Fruit fly (Drosophila melanogaster) whole organism, embryonic: ENCODE measurements around the gene Baldspot.

ENCODE experiments used
- Asciz ChIP-seq: fragments of 200-800 bp; sonication (Bioruptor generic); optimal IDR thresholded peaks from 2 replicates; lab custom pipeline; 2017; ENCODE audit warnings: missing biosample characterization, mild to moderate bottlenecking, missing genetic modification characterization, missing genetic modification reagents
- Bgb ChIP-seq: fragments of 200-800 bp; sonication (Bioruptor generic); IDR thresholded peaks from 2 replicates; pipeline ENCODE4 v1.3.6; 2022; ENCODE audit warnings: missing biosample characterization, missing genetic modification characterization; ENCODE audit not compliant: partially characterized antibody
- CG10431 ChIP-seq: fragments of 200-800 bp; sonication (Bioruptor generic); optimal IDR thresholded peaks from 3 replicates; lab custom pipeline; 2018; ENCODE audit warnings: missing biosample characterization, mild to moderate bottlenecking, missing genetic modification characterization
- CG13894 ChIP-seq: fragments of 200-800 bp; sonication (Bioruptor generic); optimal IDR thresholded peaks from 3 replicates; lab custom pipeline; 2018; ENCODE audit warnings: missing biosample characterization, mild to moderate bottlenecking, missing genetic modification characterization, moderate library complexity
- CG14050 ChIP-seq: fragments of 200-800 bp; sonication (Bioruptor generic); IDR thresholded peaks from 3 replicates; pipeline ENCODE4 v1.3.6; 2022; ENCODE audit warnings: missing biosample characterization, missing genetic modification characterization
- CG14441 ChIP-seq: fragments of 200-800 bp; sonication (Bioruptor generic); IDR thresholded peaks from 2 replicates; pipeline ENCODE4 v1.3.6; 2022; ENCODE audit warnings: missing biosample characterization, missing genetic modification characterization
- CG16815 ChIP-seq: fragments of 200-800 bp; sonication (Bioruptor generic); optimal IDR thresholded peaks from 3 replicates; lab custom pipeline; 2017; ENCODE audit warnings: missing biosample characterization, mild to moderate bottlenecking, missing genetic modification characterization
- CG17912 ChIP-seq: fragments of 200-800 bp; sonication (Bioruptor generic); optimal IDR thresholded peaks from 2 replicates; lab custom pipeline; 2018; ENCODE audit warnings: missing biosample characterization, mild to moderate bottlenecking, missing genetic modification characterization
- CG18764 ChIP-seq: fragments of 200-800 bp; sonication (Bioruptor generic); optimal IDR thresholded peaks from 3 replicates; lab custom pipeline; 2016; ENCODE audit warnings: missing biosample characterization, missing genetic modification characterization
- CG2199 ChIP-seq: fragments of 200-800 bp; sonication (Bioruptor generic); IDR thresholded peaks from 3 replicates; pipeline ENCODE4 v1.3.6; 2022; ENCODE audit warnings: missing biosample characterization, missing genetic modification characterization
- CG3163 ChIP-seq: fragments of 200-800 bp; sonication (Bioruptor generic); optimal IDR thresholded peaks from 3 replicates; lab custom pipeline; 2016; ENCODE audit warnings: missing biosample characterization, missing genetic modification characterization
- CG32532 ChIP-seq: fragments of 200-800 bp; sonication (Bioruptor generic); IDR thresholded peaks from 2 replicates; pipeline ENCODE4 v1.3.6; 2022; ENCODE audit warnings: missing biosample characterization, missing genetic modification characterization
- CG34422 ChIP-seq: fragments of 200-800 bp; sonication (Bioruptor generic); IDR thresholded peaks from 3 replicates; pipeline ENCODE4 v1.3.6; 2022; ENCODE audit warnings: missing biosample characterization, missing genetic modification characterization
- CG6791 ChIP-seq: fragments of 200-800 bp; sonication (Bioruptor generic); IDR thresholded peaks from 3 replicates; pipeline ENCODE4 v1.3.6; 2022; ENCODE audit warnings: missing biosample characterization, missing genetic modification characterization; ENCODE audit not compliant: partially characterized antibody
- CG7987 ChIP-seq: fragments of 200-800 bp; sonication (Bioruptor generic); optimal IDR thresholded peaks from 2 replicates; lab custom pipeline; 2018; ENCODE audit warnings: missing biosample characterization, mild to moderate bottlenecking, missing genetic modification characterization, moderate library complexity
- CG9876 ChIP-seq: fragments of 200-800 bp; sonication (Bioruptor generic); optimal IDR thresholded peaks from 2 replicates; lab custom pipeline; 2016; ENCODE audit warnings: missing biosample characterization, missing genetic modification characterization
- Dbx ChIP-seq: fragments of 200-800 bp; sonication (Bioruptor generic); IDR thresholded peaks from 3 replicates; pipeline ENCODE4 v1.3.6; 2022; ENCODE audit warnings: missing biosample characterization, missing genetic modification characterization
- Drgx ChIP-seq: fragments of 200-800 bp; sonication (Bioruptor generic); IDR thresholded peaks from 2 replicates; pipeline ENCODE4 v1.3.6; 2022; ENCODE audit warnings: missing biosample characterization, missing genetic modification characterization
- ERR ChIP-seq: fragments of 200-800 bp; sonication (Bioruptor generic); optimal IDR thresholded peaks from 2 replicates; lab custom pipeline; 2016; ENCODE audit warnings: missing biosample characterization, missing genetic modification characterization
- Eip74EF ChIP-seq, 2 experiments: fragments of 200-800 bp in 1 of 2; fragments of >200 bp in 1 of 2; sonication (Bioruptor generic) in 1 of 2; optimal IDR thresholded peaks; 2 replicates each; lab custom pipeline; 2017 to 2019; ENCODE audit warnings: missing biosample characterization in 2 of 2, missing genetic modification characterization in 2 of 2, mild to moderate bottlenecking in 1 of 2, moderate library complexity in 1 of 2
- Fer2 ChIP-seq: fragments of 200-800 bp; sonication (Bioruptor generic); optimal IDR thresholded peaks from 2 replicates; lab custom pipeline; 2018; ENCODE audit warnings: missing biosample characterization, mild to moderate bottlenecking, missing genetic modification characterization, moderate library complexity
- HLH4C ChIP-seq: fragments of 200-800 bp; sonication (Bioruptor generic); IDR thresholded peaks from 3 replicates; pipeline ENCODE4 v1.3.6; 2022; ENCODE audit warnings: missing biosample characterization, missing genetic modification characterization; ENCODE audit not compliant: partially characterized antibody
- Hr78 ChIP-seq, 2 experiments: fragments of 200-800 bp in 1 of 2; fragments of >200 bp in 1 of 2; sonication (Bioruptor generic) in 1 of 2; optimal IDR thresholded peaks; 2 replicates each; lab custom pipeline; 2017 to 2019; ENCODE audit warnings: missing biosample characterization in 2 of 2, missing genetic modification characterization in 2 of 2, mild to moderate bottlenecking in 1 of 2, moderate library complexity in 1 of 2
- Lpt ChIP-seq: fragments of >200 bp; optimal IDR thresholded peaks from 2 replicates; lab custom pipeline; 2018; ENCODE audit warnings: missing biosample characterization, missing genetic modification characterization
- Med ChIP-seq: fragments of 200-800 bp; sonication (Bioruptor generic); peaks from one replicate; lab custom pipeline; 2016; ENCODE audit warnings: missing biosample characterization, missing genetic modification characterization, mild to moderate bottlenecking, inconsistent platforms, moderate library complexity
- NfI ChIP-seq: fragments of 200-800 bp; sonication (Bioruptor generic); optimal IDR thresholded peaks from 3 replicates; lab custom pipeline; 2018; ENCODE audit warnings: missing biosample characterization, mild to moderate bottlenecking, missing genetic modification characterization, moderate library complexity
- Ravus ChIP-seq: fragments of 200-800 bp; sonication (Bioruptor generic); IDR thresholded peaks from 2 replicates; pipeline ENCODE4 v1.3.6; 2022; ENCODE audit warnings: missing biosample characterization, missing genetic modification characterization
- Rfx ChIP-seq: fragments of 200-800 bp; sonication (Bioruptor generic); IDR thresholded peaks from 2 replicates; pipeline ENCODE4 v1.3.6; 2022; ENCODE audit warnings: missing biosample characterization, missing genetic modification characterization
- Scr ChIP-seq: fragments of 200-800 bp; sonication (Bioruptor generic); IDR thresholded peaks from 2 replicates; pipeline ENCODE4 v1.3.6; 2022; ENCODE audit warnings: missing biosample characterization, missing genetic modification characterization; ENCODE audit not compliant: partially characterized antibody
- Side ChIP-seq: fragments of 200-800 bp; sonication (Bioruptor generic); optimal IDR thresholded peaks from 2 replicates; lab custom pipeline; 2016; ENCODE audit warnings: missing biosample characterization, missing genetic modification characterization
- Ssrp ChIP-seq: fragments of 200-800 bp; sonication (Bioruptor generic); optimal IDR thresholded peaks from 2 replicates; lab custom pipeline; 2018; ENCODE audit warnings: missing biosample characterization, mild to moderate bottlenecking, missing genetic modification characterization, moderate library complexity
- ash1 ChIP-seq: fragments of 200-800 bp; sonication (Bioruptor generic); optimal IDR thresholded peaks from 2 replicates; lab custom pipeline; 2018; ENCODE audit warnings: missing biosample characterization, mild to moderate bottlenecking, missing genetic modification characterization
- cas ChIP-seq: fragments of 200-800 bp; sonication (Bioruptor generic); IDR thresholded peaks from 2 replicates; pipeline ENCODE4 v1.3.6; 2022; ENCODE audit warnings: missing biosample characterization, missing genetic modification characterization
- exex ChIP-seq: fragments of 200-800 bp; sonication (Bioruptor generic); optimal IDR thresholded peaks from 4 replicates; lab custom pipeline; 2018; ENCODE audit warnings: missing biosample characterization, mild to moderate bottlenecking, missing genetic modification characterization, moderate library complexity
- grau ChIP-seq: fragments of 200-800 bp; optimal IDR thresholded peaks from 3 replicates; lab custom pipeline; 2019; ENCODE audit warnings: missing biosample characterization, mild to moderate bottlenecking, missing genetic modification characterization, moderate library complexity
- hb ChIP-seq: fragments of 200-800 bp; sonication (Bioruptor generic); IDR thresholded peaks from 3 replicates; pipeline ENCODE4 v1.3.6; 2022; ENCODE audit warnings: missing biosample characterization, missing genetic modification characterization; ENCODE audit not compliant: partially characterized antibody
- knrl ChIP-seq: fragments of 200-800 bp; sonication (Bioruptor generic); IDR thresholded peaks from 3 replicates; pipeline ENCODE4 v1.3.6; 2022; ENCODE audit warnings: missing biosample characterization, missing genetic modification characterization; ENCODE audit not compliant: partially characterized antibody
- lov ChIP-seq, 2 experiments: fragments of 200-800 bp in 1 of 2; fragments of >200 bp in 1 of 2; sonication (Bioruptor generic) in 1 of 2; IDR thresholded peaks in 1 of 2; optimal IDR thresholded peaks in 1 of 2; 2 replicates in 1 of 2; 3 replicates in 1 of 2; pipeline versions ENCODE4 v1.3.6 to Lab custom; 2017 to 2022; ENCODE audit warnings: missing biosample characterization in 1 of 2, missing genetic modification characterization in 1 of 2
- luna ChIP-seq: fragments of 200-800 bp; sonication (Bioruptor generic); optimal IDR thresholded peaks from 2 replicates; lab custom pipeline; 2016; ENCODE audit warnings: missing biosample characterization, missing genetic modification characterization
- nerfin-2 ChIP-seq: fragments of 200-800 bp; sonication (Bioruptor generic); IDR thresholded peaks from 2 replicates; pipeline ENCODE4 v1.3.6; 2022; ENCODE audit warnings: missing biosample characterization, missing genetic modification characterization; ENCODE audit not compliant: partially characterized antibody
- pho ChIP-seq: fragments of 200-800 bp; sonication (Bioruptor generic); optimal IDR thresholded peaks from 2 replicates; lab custom pipeline; 2016; ENCODE audit warnings: missing biosample characterization, missing genetic modification characterization
- prd ChIP-seq, 3 experiments: fragments of >200 bp in 2 of 3; fragments of 200-800 bp in 1 of 3; sonication (Bioruptor generic) in 1 of 3; optimal IDR thresholded peaks in 2 of 3; IDR thresholded peaks in 1 of 3; 2 replicates in 2 of 3; 3 replicates in 1 of 3; pipeline versions ENCODE4 v1.3.6 to Lab custom; 2017 to 2022; ENCODE audit warnings: missing biosample characterization in 1 of 3, missing genetic modification characterization in 1 of 3
- psq ChIP-seq: fragments of 200-800 bp; sonication (Bioruptor generic); optimal IDR thresholded peaks from 2 replicates; lab custom pipeline; 2017; ENCODE audit warnings: missing biosample characterization, missing genetic modification characterization
- sc ChIP-seq, 3 experiments: fragments of >200 bp in 2 of 3; fragments of 200-800 bp in 1 of 3; sonication (Bioruptor generic) in 1 of 3; optimal IDR thresholded peaks; 2 replicates in 2 of 3; 3 replicates in 1 of 3; lab custom pipeline; 2017; ENCODE audit warnings: mild to moderate bottlenecking in 1 of 3, missing biosample characterization in 1 of 3, missing genetic modification characterization in 1 of 3, missing genetic modification reagents in 1 of 3
- slbo ChIP-seq: fragments of 200-800 bp; sonication (Bioruptor generic); IDR thresholded peaks from 2 replicates; pipeline ENCODE4 v1.3.6; 2022; ENCODE audit warnings: missing biosample characterization, missing genetic modification characterization
- toy ChIP-seq: fragments of 200-800 bp; sonication (Bioruptor generic); IDR thresholded peaks from 2 replicates; pipeline ENCODE4 v1.3.6; 2022; ENCODE audit warnings: missing biosample characterization, missing genetic modification characterization
- wor ChIP-seq: fragments of 200-800 bp; sonication (Bioruptor generic); IDR thresholded peaks from 2 replicates; pipeline ENCODE4 v1.3.6; 2022; ENCODE audit warnings: missing biosample characterization, missing genetic modification characterization

Baldspot gene

dm6 chr3L:16646865-16647459 lies 14.5 kb downstream of the Baldspot start (continued):
- TF ChIP-seq CG6791 (GFP tag; lab: Robert Waterston, UW) (no peak), lov (optimal IDR thresholded peaks at IDR 0.05; lab: Kevin White, UChicago) (no peak), lov (GFP tag; IDR thresholded peaks at IDR 0.05; lab: Robert Waterston, UW) (peak; percentile 70; the same call in 1 of the 3 replicates), Lpt (GFP tag; lab: Kevin White, UChicago) (no peak), ash1 (GFP tag; lab: Kevin White, UChicago) (no peak), wor (no peak), CG9876 (GFP tag; lab: Kevin White, UChicago) (peak; percentile 36), nerfin-2 (0 out of 2 replicates have a peak, but pooled peaks have one; percentile 19), CG32532 (GFP tag; lab: Robert Waterston, UW) (peak; percentile 34; the same call in 1 of the 2 replicates), Asciz (GFP tag; lab: Kevin White, UChicago) (no peak), luna (GFP tag; lab: Kevin White, UChicago) (no peak), Ssrp (no peak), CG3163 (GFP tag; lab: Kevin White, UChicago) (no peak), ERR (GFP tag; lab: Kevin White, UChicago) (no peak), CG7987 (GFP tag; lab: Kevin White, UChicago) (no peak), slbo (GFP tag; lab: Robert Waterston, UW) (0 out of 2 replicates have a peak, but pooled peaks have one; percentile 32), NfI (GFP tag; lab: Kevin White, UChicago) (no peak), CG10431 (GFP tag; lab: Kevin White, UChicago) (no peak), Bgb (GFP tag; lab: Robert Waterston, UW) (no peak), CG14441 (GFP tag; lab: Robert Waterston, UW) (peak; percentile 34; the same call in 1 of the 2 replicates), Eip74EF (GFP tag; optimal IDR thresholded peaks at IDR 0.05; lab: Kevin White, UChicago) (no peak), sc (optimal IDR thresholded peaks at IDR 0.05; lab: Kevin White, UChicago) (no peak), sc (GFP tag; optimal IDR thresholded peaks at IDR 0.05; lab: Kevin White, UChicago) (no peak), cas (GFP tag; lab: Robert Waterston, UW) (no peak), pho (GFP tag; lab: Kevin White, UChicago) (no peak), Fer2 (no peak), HLH4C (GFP tag; lab: Robert Waterston, UW) (no peak; the same call in 2 of the 3 replicates), grau (tag; lab: Kevin White, UChicago) (no peak), Rfx (GFP tag; lab: Robert Waterston, UW) (peak; percentile 35; the same call in 1 of the 2 replicates), CG16815 (GFP tag; lab: Kevin White, UChicago) (no peak), Ravus (GFP tag; lab: Robert Waterston, UW) (no peak), prd (optimal IDR thresholded peaks at IDR 0.05; lab: Kevin White, UChicago) (no peak), prd (GFP tag; IDR thresholded peaks at IDR 0.05; lab: Robert Waterston, UW) (0 out of 3 replicates have a peak, but pooled peaks have one; percentile 22), exex (no peak), toy (GFP tag; lab: Robert Waterston, UW) (no peak), Med (GFP tag; lab: Kevin White, UChicago) (peak; percentile 74), CG14050 (GFP tag; lab: Robert Waterston, UW) (no peak), Dbx (GFP tag; lab: Robert Waterston, UW) (peak; percentile 42; the same call in 1 of the 3 replicates), knrl (GFP tag; lab: Robert Waterston, UW) (no peak), hb (GFP tag; lab: Robert Waterston, UW) (no peak), CG13894 (tag; lab: Kevin White, UChicago) (no peak), CG34422 (no peak), CG18764 (GFP tag; lab: Kevin White, UChicago) (no peak), Drgx (GFP tag; lab: Robert Waterston, UW) (peak; percentile 32; the same call in 1 of the 2 replicates), Scr (GFP tag; lab: Robert Waterston, UW) (no peak; the same call in 1 of the 2 replicates), Side (GFP tag; lab: Kevin White, UChicago) (no peak), psq (GFP tag; lab: Kevin White, UChicago) (no peak), CG2199 (no peak), CG17912 (GFP tag; lab: Kevin White, UChicago) (no peak), Hr78 (GFP tag; optimal IDR thresholded peaks at IDR 0.05; lab: Kevin White, UChicago) (no peak)
